Worm (Caenorhabditis elegans): Measurements from ENCODE around the gene F39G3.3.

F39G3.3 gene

DNA sequence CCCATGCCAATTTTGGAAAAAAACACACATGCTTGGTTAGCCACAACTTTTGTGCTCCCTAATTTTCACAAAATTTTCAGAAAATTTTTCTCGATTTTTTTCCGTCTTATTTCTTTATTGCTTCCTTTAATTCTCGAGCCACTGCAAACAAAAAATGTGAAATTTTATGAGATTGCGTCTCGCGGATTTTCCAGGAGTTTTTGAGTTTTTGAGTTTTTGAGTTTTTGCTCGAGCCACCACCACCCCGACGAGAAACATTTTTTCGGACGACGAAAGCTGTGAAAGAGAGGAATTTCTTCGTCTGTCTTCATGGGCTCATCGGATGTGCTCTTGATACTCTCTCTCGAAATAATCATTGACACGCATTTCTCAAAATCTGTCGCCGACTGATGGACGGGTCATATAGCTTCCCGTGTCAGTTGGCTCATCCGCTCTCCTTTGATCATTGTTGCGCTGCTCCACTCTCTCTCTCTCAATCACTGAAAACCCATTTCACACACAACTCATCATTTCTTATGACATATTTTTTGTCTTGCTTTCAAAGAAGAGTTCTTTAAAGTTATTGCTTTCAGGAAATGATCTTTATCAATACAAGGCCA lies 45.8 kb downstream of the F39G3.3 start, which contains the start of gene C18G1.1:
Gene C18G1.1 (plus strand): TSS at position 573 of the 599 bp plus-strand sequence.
- TF ChIP-seq unc-86 (tag; optimal IDR thresholded peaks at IDR 0.05) = no peak
- TF ChIP-seq unc-130 (tag; optimal IDR thresholded peaks at IDR 0.05) = peak; percentile 27
- TF ChIP-seq snu-23 (GFP tag; optimal IDR thresholded peaks at IDR 0.05) = peak; percentile 5
- TF ChIP-seq lsy-2 (tag; optimal IDR thresholded peaks at IDR 0.05) = peak in 1 of 2 experiments; percentile 26
- peak; percentile 50 for TF ChIP-seq nhr-71 (tag; optimal IDR thresholded peaks at IDR 0.05)
- peak; percentile 59 for TF ChIP-seq rnt-1 (tag; optimal IDR thresholded peaks at IDR 0.05)
- TF ChIP-seq C16A3.4 (tag; optimal IDR thresholded peaks at IDR 0.05) = no peak
- no peak for TF ChIP-seq efl-1 (optimal IDR thresholded peaks at IDR 0.05)
- TF ChIP-seq efl-1 (GFP tag; optimal IDR thresholded peaks at IDR 0.05 in 1 of 2) = no peak
- no peak for TF ChIP-seq unc-62 (GFP tag; optimal IDR thresholded peaks at IDR 0.05)
- TF ChIP-seq lir-3 (tag; optimal IDR thresholded peaks at IDR 0.05; ENCODE audit: poor library complexity) = no peak
- TF ChIP-seq skn-1 (tag; optimal IDR thresholded peaks at IDR 0.05) = no peak
- no peak for TF ChIP-seq hpl-2 (GFP tag; optimal IDR thresholded peaks at IDR 0.05)

- TF ChIP-seq nhr-77 (tag; optimal IDR thresholded peaks at IDR 0.05) (no peak), irx-1 (tag; optimal IDR thresholded peaks at IDR 0.05) (no peak), zip-4 (GFP tag; optimal IDR thresholded peaks at IDR 0.05) (no peak), nhr-12 (tag; optimal IDR thresholded peaks at IDR 0.05) (no peak), isw-1 (GFP tag; IDR thresholded peaks at IDR 0.05) (no peak), pqm-1 (tag; optimal IDR thresholded peaks at IDR 0.05) (no peak), nhr-90 (tag; optimal IDR thresholded peaks at IDR 0.05; ENCODE audit: poor library complexity) (no peak), mdl-1 (tag; optimal IDR thresholded peaks at IDR 0.05) (no peak), tlp-1 (tag; optimal IDR thresholded peaks at IDR 0.05) (no peak), nhr-20 (tag; optimal IDR thresholded peaks at IDR 0.05) (no peak), lsy-2 (tag; optimal IDR thresholded peaks at IDR 0.05) (no peak), efl-3 (GFP tag; optimal IDR thresholded peaks at IDR 0.05) (no peak), snu-23 (GFP tag; optimal IDR thresholded peaks at IDR 0.05) (no peak), elt-2 (tag; optimal IDR thresholded peaks at IDR 0.05) (no peak), grh-1 (GFP tag; IDR thresholded peaks at IDR 0.05) (no peak), mab-9 (GFP tag; IDR thresholded peaks at IDR 0.05) (no peak), C16A3.4 (tag; optimal IDR thresholded peaks at IDR 0.05) (no peak), unc-86 (tag; optimal IDR thresholded peaks at IDR 0.05) (no peak)
These were observed 51.6 kb downstream of the F39G3.3 start, which contains the start of gene Y60C6A.1 for ce11 chrV:4783313-4783712. Y60C6A.1 (plus strand) TSS chrV:4783613.
